Fruit fly (Drosophila melanogaster) whole organism, embryonic: ENCODE measurements around the gene nSMase.

Experiments
- Aef1 ChIP-seq: fragments of 200-800 bp; sonication (Bioruptor generic); IDR thresholded peaks from 3 replicates; pipeline ENCODE4 v1.3.6; 2022; ENCODE audit warnings: missing biosample characterization, missing genetic modification characterization
- CG10654 ChIP-seq: fragments of 200-800 bp; sonication (Bioruptor generic); optimal IDR thresholded peaks from 2 replicates; lab custom pipeline; 2016; ENCODE audit warnings: missing biosample characterization, missing genetic modification characterization
- CG12391 ChIP-seq: fragments of 200-800 bp; sonication (Bioruptor generic); optimal IDR thresholded peaks from 3 replicates; lab custom pipeline; 2018; ENCODE audit warnings: missing biosample characterization, mild to moderate bottlenecking, missing genetic modification characterization, moderate library complexity
- CG12659 ChIP-seq: fragments of 200-800 bp; sonication (Bioruptor generic); optimal IDR thresholded peaks from 3 replicates; lab custom pipeline; 2017; ENCODE audit warnings: mild to moderate bottlenecking, missing biosample characterization, missing genetic modification reagents, missing genetic modification characterization
- CG13424 ChIP-seq: fragments of 200-800 bp; sonication (Bioruptor generic); optimal IDR thresholded peaks from 2 replicates; lab custom pipeline; 2019; ENCODE audit warnings: missing biosample characterization, mild to moderate bottlenecking, missing genetic modification characterization, moderate library complexity
- CG17186 ChIP-seq: fragments of 200-800 bp; sonication (Bioruptor generic); optimal IDR thresholded peaks from 3 replicates; lab custom pipeline; 2017; ENCODE audit warnings: missing biosample characterization, missing genetic modification reagents, missing genetic modification characterization
- CG17912 ChIP-seq: fragments of 200-800 bp; sonication (Bioruptor generic); optimal IDR thresholded peaks from 2 replicates; lab custom pipeline; 2018; ENCODE audit warnings: missing biosample characterization, mild to moderate bottlenecking, missing genetic modification characterization
- CG2712 ChIP-seq: fragments of 200-800 bp; optimal IDR thresholded peaks from 3 replicates; lab custom pipeline; 2019; ENCODE audit warnings: missing biosample characterization, mild to moderate bottlenecking, missing genetic modification characterization, moderate library complexity
- CG31441 ChIP-seq: fragments of 200-800 bp; sonication (Bioruptor generic); IDR thresholded peaks from 2 replicates; pipeline ENCODE4 v1.3.6; 2022; ENCODE audit warnings: missing biosample characterization, missing genetic modification characterization
- CG34224 ChIP-seq: fragments of 200-800 bp; sonication (Bioruptor generic); IDR thresholded peaks from 3 replicates; pipeline ENCODE4 v1.3.6; 2022; ENCODE audit warnings: missing biosample characterization, missing genetic modification characterization; ENCODE audit not compliant: partially characterized antibody
- CG6654 ChIP-seq: fragments of 200-800 bp; sonication (Bioruptor generic); optimal IDR thresholded peaks from 2 replicates; lab custom pipeline; 2017; ENCODE audit warnings: missing biosample characterization, mild to moderate bottlenecking, missing genetic modification characterization
- CG6765 ChIP-seq: fragments of 200-800 bp; sonication (Bioruptor generic); optimal IDR thresholded peaks from 3 replicates; lab custom pipeline; 2017; ENCODE audit warnings: missing biosample characterization, mild to moderate bottlenecking, missing genetic modification characterization
- CG7786 ChIP-seq: fragments of 200-800 bp; sonication (Bioruptor generic); optimal IDR thresholded peaks from 2 replicates; lab custom pipeline; 2016; ENCODE audit warnings: missing biosample characterization, missing genetic modification characterization
- CG8478 ChIP-seq: fragments of >200 bp; optimal IDR thresholded peaks from 2 replicates; lab custom pipeline; 2018
- CHES-1-like ChIP-seq: fragments of 200-800 bp; sonication (Bioruptor generic); optimal IDR thresholded peaks from 2 replicates; lab custom pipeline; 2016; ENCODE audit warnings: missing biosample characterization, missing genetic modification characterization
- Camta ChIP-seq: fragments of 200-800 bp; sonication (Bioruptor generic); optimal IDR thresholded peaks from 2 replicates; lab custom pipeline; 2016; ENCODE audit warnings: missing biosample characterization, missing genetic modification characterization
- Dad ChIP-seq: fragments of 200-800 bp; sonication (Bioruptor generic); optimal IDR thresholded peaks from 3 replicates; lab custom pipeline; 2016; ENCODE audit warnings: missing biosample characterization, missing genetic modification characterization
- Dbx ChIP-seq: fragments of 200-800 bp; sonication (Bioruptor generic); IDR thresholded peaks from 3 replicates; pipeline ENCODE4 v1.3.6; 2022; ENCODE audit warnings: missing biosample characterization, missing genetic modification characterization
- E2f2 ChIP-seq: fragments of 200-800 bp; sonication (Bioruptor generic); IDR thresholded peaks from 2 replicates; pipeline ENCODE4 v1.3.6; 2022; ENCODE audit warnings: missing biosample characterization, missing genetic modification characterization
- Eip74EF ChIP-seq, 2 experiments: fragments of 200-800 bp in 1 of 2; fragments of >200 bp in 1 of 2; sonication (Bioruptor generic) in 1 of 2; optimal IDR thresholded peaks; 2 replicates each; lab custom pipeline; 2017 to 2019; ENCODE audit warnings: missing biosample characterization in 2 of 2, missing genetic modification characterization in 2 of 2, mild to moderate bottlenecking in 1 of 2, moderate library complexity in 1 of 2
- Jarid2 ChIP-seq: fragments of 200-800 bp; sonication (Bioruptor generic); optimal IDR thresholded peaks from 3 replicates; lab custom pipeline; 2017; ENCODE audit warnings: mild to moderate bottlenecking, missing biosample characterization, missing genetic modification reagents, missing genetic modification characterization
- Lpt ChIP-seq: fragments of >200 bp; optimal IDR thresholded peaks from 2 replicates; lab custom pipeline; 2018; ENCODE audit warnings: missing biosample characterization, missing genetic modification characterization
- Mad ChIP-seq: fragments of 200-800 bp; sonication (Bioruptor generic); optimal IDR thresholded peaks from 2 replicates; lab custom pipeline; 2016; ENCODE audit warnings: missing biosample characterization, missing genetic modification characterization
- Max ChIP-seq: fragments of 200-800 bp; sonication (Bioruptor generic); optimal IDR thresholded peaks from 2 replicates; lab custom pipeline; 2016; ENCODE audit warnings: missing biosample characterization, mild to moderate bottlenecking, missing genetic modification characterization
- Oli ChIP-seq: fragments of 200-800 bp; sonication (Bioruptor generic); optimal IDR thresholded peaks from 2 replicates; lab custom pipeline; 2018; ENCODE audit warnings: missing biosample characterization, mild to moderate bottlenecking, missing genetic modification characterization, moderate library complexity
- Sox100B ChIP-seq: fragments of 200-800 bp; sonication (Bioruptor generic); optimal IDR thresholded peaks from 3 replicates; lab custom pipeline; 2018; ENCODE audit warnings: missing biosample characterization, mild to moderate bottlenecking, missing genetic modification characterization
- al ChIP-seq: fragments of 200-800 bp; sonication (Bioruptor generic); IDR thresholded peaks from 2 replicates; pipeline ENCODE4 v1.3.6; 2022; ENCODE audit warnings: missing biosample characterization, missing genetic modification characterization
- exex ChIP-seq: fragments of 200-800 bp; sonication (Bioruptor generic); optimal IDR thresholded peaks from 4 replicates; lab custom pipeline; 2018; ENCODE audit warnings: missing biosample characterization, mild to moderate bottlenecking, missing genetic modification characterization, moderate library complexity
- eyg ChIP-seq: fragments of 200-800 bp; sonication (Bioruptor generic); optimal IDR thresholded peaks from 3 replicates; lab custom pipeline; 2016; ENCODE audit warnings: missing biosample characterization, missing genetic modification characterization
- fu2 ChIP-seq: fragments of 200-800 bp; sonication (Bioruptor generic); optimal IDR thresholded peaks from 2 replicates; lab custom pipeline; 2016; ENCODE audit warnings: missing biosample characterization, missing genetic modification characterization
- gem ChIP-seq: fragments of 200-800 bp; sonication (Bioruptor generic); optimal IDR thresholded peaks from 2 replicates; lab custom pipeline; 2019; ENCODE audit warnings: missing biosample characterization, mild to moderate bottlenecking, missing genetic modification characterization, moderate library complexity
- gfzf ChIP-seq: fragments of 200-800 bp; sonication (Bioruptor generic); optimal IDR thresholded peaks from 2 replicates; lab custom pipeline; 2016; ENCODE audit warnings: missing biosample characterization, mild to moderate bottlenecking, missing genetic modification characterization, moderate library complexity
- gsb ChIP-seq: fragments of 200-800 bp; sonication (Bioruptor generic); IDR thresholded peaks from 2 replicates; pipeline ENCODE4 v1.3.6; 2022; ENCODE audit warnings: missing biosample characterization, missing genetic modification characterization
- hb ChIP-seq: fragments of 200-800 bp; sonication (Bioruptor generic); IDR thresholded peaks from 3 replicates; pipeline ENCODE4 v1.3.6; 2022; ENCODE audit warnings: missing biosample characterization, missing genetic modification characterization; ENCODE audit not compliant: partially characterized antibody
- knrl ChIP-seq: fragments of 200-800 bp; sonication (Bioruptor generic); IDR thresholded peaks from 3 replicates; pipeline ENCODE4 v1.3.6; 2022; ENCODE audit warnings: missing biosample characterization, missing genetic modification characterization; ENCODE audit not compliant: partially characterized antibody
- lola ChIP-seq, 3 experiments: fragments of >200 bp in 2 of 3; fragments of 200-800 bp in 1 of 3; sonication (Bioruptor generic) in 1 of 3; optimal IDR thresholded peaks; 2 replicates each; lab custom pipeline; 2017 to 2019; ENCODE audit warnings: missing biosample characterization in 3 of 3, missing genetic modification characterization in 3 of 3, mild to moderate bottlenecking in 1 of 3, moderate library complexity in 1 of 3
- peb ChIP-seq: fragments of 200-800 bp; sonication (Bioruptor generic); IDR thresholded peaks from 2 replicates; pipeline ENCODE4 v1.3.6; 2022; ENCODE audit warnings: missing biosample characterization, missing genetic modification characterization
- pho ChIP-seq: fragments of 200-800 bp; sonication (Bioruptor generic); optimal IDR thresholded peaks from 2 replicates; lab custom pipeline; 2016; ENCODE audit warnings: missing biosample characterization, missing genetic modification characterization
- repo ChIP-seq: fragments of 200-800 bp; sonication (Bioruptor generic); optimal IDR thresholded peaks from 2 replicates; lab custom pipeline; 2016; ENCODE audit warnings: missing biosample characterization, missing genetic modification characterization
- shn ChIP-seq: fragments of 200-800 bp; sonication (Bioruptor generic); optimal IDR thresholded peaks from 3 replicates; lab custom pipeline; 2016; ENCODE audit warnings: missing biosample characterization, missing genetic modification characterization
- sim ChIP-seq: fragments of 200-800 bp; sonication (Bioruptor generic); IDR thresholded peaks from 2 replicates; pipeline ENCODE4 v1.3.6; 2022; ENCODE audit warnings: missing biosample characterization, missing genetic modification characterization
- slou ChIP-seq: fragments of 200-800 bp; sonication (Bioruptor generic); optimal IDR thresholded peaks from 3 replicates; lab custom pipeline; 2016; ENCODE audit warnings: missing biosample characterization, missing genetic modification characterization
- tx ChIP-seq: fragments of 200-800 bp; sonication (Bioruptor generic); optimal IDR thresholded peaks from 2 replicates; lab custom pipeline; 2016; ENCODE audit warnings: missing biosample characterization, missing genetic modification characterization
- zfh2 ChIP-seq: fragments of 200-800 bp; sonication (Bioruptor generic); optimal IDR thresholded peaks from 2 replicates; lab custom pipeline; 2016; ENCODE audit warnings: missing biosample characterization, missing genetic modification characterization

The nSMase gene

dm6 chr3L:3248714-3249663, 30.0 kb downstream of the nSMase start (continued):
- no peak for TF ChIP-seq peb (GFP tag; lab: Robert Waterston, UW)
- no peak for TF ChIP-seq Mad (GFP tag; lab: Kevin White, UChicago)
- no peak for TF ChIP-seq CG8478 (lab: Kevin White, UChicago)
- no peak for TF ChIP-seq eyg (GFP tag; lab: Kevin White, UChicago)
- TF ChIP-seq hb: no peak
- TF ChIP-seq CG12659 (GFP tag; lab: Kevin White, UChicago): peak; percentile 54
- no peak for TF ChIP-seq lola (GFP tag; optimal IDR thresholded peaks at IDR 0.05; lab: Kevin White, UChicago)
- no peak for TF ChIP-seq CG6765 (GFP tag; lab: Kevin White, UChicago)
- no peak for TF ChIP-seq gsb
- no peak for TF ChIP-seq knrl
- TF ChIP-seq pho (GFP tag; lab: Kevin White, UChicago): no peak
- no peak for TF ChIP-seq CG17186 (GFP tag; lab: Kevin White, UChicago)
- TF ChIP-seq CG13424 (tag; lab: Kevin White, UChicago): peak; percentile 65
- TF ChIP-seq sim (GFP tag; lab: Robert Waterston, UW): no peak
- TF ChIP-seq CG31441 (GFP tag; lab: Robert Waterston, UW): peak; percentile 54; the same call in 1 of the 2 replicates
- TF ChIP-seq slou (GFP tag; lab: Kevin White, UChicago): no peak
- TF ChIP-seq Oli (tag; lab: Kevin White, UChicago): peak; percentile 58
- TF ChIP-seq gfzf (GFP tag; lab: Kevin White, UChicago): no peak
- peak; percentile 15; the same call in 1 of the 2 replicates for TF ChIP-seq E2f2 (GFP tag; lab: Robert Waterston, UW)
- peak; percentile 7 for TF ChIP-seq CG6654 (GFP tag; lab: Kevin White, UChicago)
- TF ChIP-seq Lpt (GFP tag; lab: Kevin White, UChicago): no peak
- no peak for TF ChIP-seq CHES-1-like (GFP tag; lab: Kevin White, UChicago)
- no peak for TF ChIP-seq zfh2
- TF ChIP-seq fu2: no peak
- TF ChIP-seq Max (GFP tag; lab: Kevin White, UChicago): no peak
- TF ChIP-seq Eip74EF (GFP tag; optimal IDR thresholded peaks at IDR 0.05; lab: Kevin White, UChicago): no peak
- no peak for TF ChIP-seq tx
- no peak for TF ChIP-seq Dad (GFP tag; lab: Kevin White, UChicago)
- TF ChIP-seq CG2712 (tag; lab: Kevin White, UChicago): peak; percentile 54
- TF ChIP-seq Jarid2 (GFP tag; lab: Kevin White, UChicago): peak; percentile 2
- TF ChIP-seq shn: no peak
- no peak for TF ChIP-seq CG10654
- TF ChIP-seq repo (GFP tag; lab: Kevin White, UChicago): no peak
- no peak for TF ChIP-seq CG17912 (GFP tag; lab: Kevin White, UChicago)
- TF ChIP-seq Dbx (GFP tag; lab: Robert Waterston, UW): no peak
- TF ChIP-seq Camta (GFP tag; lab: Kevin White, UChicago): no peak
- no peak for TF ChIP-seq CG34224 (GFP tag; lab: Robert Waterston, UW)
- peak; percentile 44 for TF ChIP-seq CG12391 (tag; lab: Kevin White, UChicago)
- peak; percentile 68 for TF ChIP-seq Sox100B
- no peak for TF ChIP-seq al (GFP tag; lab: Robert Waterston, UW)
- TF ChIP-seq gem (tag; lab: Kevin White, UChicago): peak; percentile 45
- TF ChIP-seq Aef1: no peak
- TF ChIP-seq CG7786: peak; percentile 25
- TF ChIP-seq exex (tag; lab: Kevin White, UChicago): no peak
